Worm (Caenorhabditis elegans): ENCODE measurements around the gene T22F3.2.

DNA sequence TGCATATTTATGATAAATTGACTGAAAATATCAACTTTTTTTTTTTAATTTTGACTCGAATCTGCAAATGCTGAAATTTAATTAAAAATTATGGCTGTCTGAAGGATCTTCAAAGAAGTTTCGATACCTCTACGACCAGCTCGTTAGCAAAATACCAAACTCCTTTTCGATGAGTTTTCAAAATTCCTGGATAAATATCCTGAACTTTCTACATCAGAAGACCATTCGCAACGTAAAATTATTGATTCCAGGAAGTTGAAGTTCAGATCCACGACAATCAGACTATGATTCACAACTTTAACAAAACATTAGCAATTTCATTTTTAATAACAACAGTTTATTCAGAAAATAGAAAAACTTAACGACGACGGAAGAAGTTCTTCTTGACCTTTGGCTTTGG lies 1.4 kb upstream of the T22F3.2 start:
- TF ChIP-seq ama-1 (optimal IDR thresholded peaks at IDR 0.05) (no peak), ama-1 (GFP tag; optimal IDR thresholded peaks at IDR 0.05) (peak; percentile 67 to 71), K11D2.4 (GFP tag; IDR thresholded peaks at IDR 0.05) (no peak), lir-1 (GFP tag; conservative IDR thresholded peaks at IDR 0.05) (no peak), ztf-18 (tag; optimal IDR thresholded peaks at IDR 0.05) (peak; percentile 5), efl-1 (GFP tag; optimal IDR thresholded peaks at IDR 0.05) (peak; percentile 52), pha-4 (tag; optimal IDR thresholded peaks at IDR 0.05) (no peak), lag-1 (GFP tag; IDR thresholded peaks at IDR 0.05) (no peak), nhr-90 (tag; optimal IDR thresholded peaks at IDR 0.05) (no peak), let-607 (tag; optimal IDR thresholded peaks at IDR 0.05) (peak in 1 of 2 experiments; percentile 7), tlf-1 (GFP tag; optimal IDR thresholded peaks at IDR 0.05) (peak; percentile 73), Y95B8A.8 (GFP tag; IDR thresholded peaks at IDR 0.05) (no peak), unc-62 (GFP tag; optimal IDR thresholded peaks at IDR 0.05) (no peak)

All from whole organism, young adult.